Fruit fly (Drosophila melanogaster): Measurements from ENCODE around the gene Cpr72Ec.

Gene Cpr72Ec

DNA sequence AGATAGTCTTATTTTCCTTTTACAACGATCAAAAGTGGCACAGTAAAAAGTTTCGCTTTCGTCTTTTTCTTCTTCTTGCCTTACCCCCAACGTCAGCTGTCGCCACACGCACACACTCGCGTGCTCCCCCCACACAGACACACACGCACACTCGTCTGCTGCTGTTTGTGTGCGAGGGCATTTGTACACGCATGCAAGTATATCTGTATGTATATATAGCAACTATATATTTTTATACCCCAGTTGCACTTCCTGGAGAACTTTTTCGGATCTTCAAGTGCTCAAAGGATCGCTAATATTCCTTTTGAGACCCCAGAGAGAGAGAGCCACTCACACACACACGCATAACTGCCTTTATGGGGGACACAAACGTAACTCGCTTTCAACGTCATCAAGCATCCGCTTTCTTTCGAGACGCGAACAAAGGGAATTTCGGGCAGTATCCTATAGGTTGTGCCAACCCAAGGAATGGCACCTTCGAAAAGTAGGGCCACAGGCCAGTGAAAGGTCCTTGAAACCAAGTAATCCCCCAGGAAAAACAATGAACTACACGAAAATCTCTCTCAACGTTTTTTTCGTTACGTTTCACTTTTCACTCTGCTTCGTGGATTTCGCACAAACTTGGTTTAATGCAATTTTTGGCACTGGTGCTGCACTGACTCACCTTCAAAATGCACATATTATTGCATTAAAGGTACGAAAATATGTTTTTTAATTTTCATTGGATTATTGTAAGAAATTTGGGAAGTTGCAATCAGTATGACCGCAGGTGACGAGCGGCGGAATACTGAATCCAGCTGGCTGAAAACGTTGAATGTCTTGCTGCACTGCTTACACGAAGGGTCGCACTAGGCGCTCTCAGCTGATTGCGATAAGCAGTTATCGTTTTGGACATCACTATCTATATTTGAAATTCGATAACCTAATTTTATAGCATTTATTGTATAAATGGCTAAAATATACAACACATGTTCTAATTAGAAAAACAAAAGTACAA lies 10.9 kb upstream of the Cpr72Ec start, which contains the start of gene roq (continued):
- TF ChIP-seq unc-4 (GFP tag; IDR thresholded peaks at IDR 0.05; ENCODE audit: partially characterized antibody), result 0 out of 2 replicates have a peak, but pooled peaks have one; percentile 32
- TF ChIP-seq Doc3 (GFP tag; IDR thresholded peaks at IDR 0.05; ENCODE audit: partially characterized antibody), result no peak
- no peak for TF ChIP-seq Side (GFP tag; optimal IDR thresholded peaks at IDR 0.05)
- TF ChIP-seq CG15269 (tag; optimal IDR thresholded peaks at IDR 0.05), result no peak
- TF ChIP-seq CG8290 (GFP tag; optimal IDR thresholded peaks at IDR 0.05), result no peak
- TF ChIP-seq CG8290 (tag; optimal IDR thresholded peaks at IDR 0.05), result no peak
- TF ChIP-seq CG1603 (tag; optimal IDR thresholded peaks at IDR 0.05), result peak; percentile 85
- no peak for TF ChIP-seq dm (GFP tag; optimal IDR thresholded peaks at IDR 0.05)
- peak; percentile 74 for TF ChIP-seq sens (GFP tag)
- TF ChIP-seq CG4617 (GFP tag; optimal IDR thresholded peaks at IDR 0.05; ENCODE audit: borderline replicate concordance), result peak; percentile 81
- no peak for TF ChIP-seq Oaz (GFP tag; IDR thresholded peaks at IDR 0.05)
- peak; percentile 96 for TF ChIP-seq gfzf (GFP tag; optimal IDR thresholded peaks at IDR 0.05)
- TF ChIP-seq CG13287 (GFP tag; IDR thresholded peaks at IDR 0.05; ENCODE audit: partially characterized antibody), result peak; percentile 72; the same call in 1 of the 2 replicates
- peak; percentile 43 for TF ChIP-seq zen (tag; optimal IDR thresholded peaks at IDR 0.05)
- peak; percentile 68 for TF ChIP-seq Elba2 (GFP tag; optimal IDR thresholded peaks at IDR 0.05)
- peak; percentile 92 for TF ChIP-seq Blimp-1 (GFP tag; optimal IDR thresholded peaks at IDR 0.05)
- peak; percentile 34 for TF ChIP-seq CoRest (tag; optimal IDR thresholded peaks at IDR 0.05)
- peak; percentile 50; the same call in 1 of the 3 replicates for TF ChIP-seq knrl (GFP tag; IDR thresholded peaks at IDR 0.05; ENCODE audit: partially characterized antibody)
- TF ChIP-seq bsh (GFP tag; optimal IDR thresholded peaks at IDR 0.05), result peak in 1 of 2 experiments; percentile 27
- no peak for TF ChIP-seq CG7786 (GFP tag; optimal IDR thresholded peaks at IDR 0.05)
- no peak for TF ChIP-seq CG18599 (GFP tag; optimal IDR thresholded peaks at IDR 0.05)
- no peak for TF ChIP-seq wdn (GFP tag; IDR thresholded peaks at IDR 0.05)
- TF ChIP-seq CHES-1-like (GFP tag; optimal IDR thresholded peaks at IDR 0.05), result peak; percentile 16
- no peak for TF ChIP-seq Nf-YA (GFP tag; IDR thresholded peaks at IDR 0.05)
- peak; percentile 1 for TF ChIP-seq Xbp1 (GFP tag; optimal IDR thresholded peaks at IDR 0.05)
- TF ChIP-seq CG13123 (GFP tag; optimal IDR thresholded peaks at IDR 0.05), result no peak
- peak; percentile 28 for TF ChIP-seq CG10267 (tag; optimal IDR thresholded peaks at IDR 0.05)
- TF ChIP-seq CG9609 (GFP tag; optimal IDR thresholded peaks at IDR 0.05), result no peak
- no peak for TF ChIP-seq CG3995 (GFP tag; optimal IDR thresholded peaks at IDR 0.05)
- TF ChIP-seq Bteb2 (GFP tag; optimal IDR thresholded peaks at IDR 0.05), result no peak
- TF ChIP-seq CG34422 (GFP tag; IDR thresholded peaks at IDR 0.05), result peak; percentile 37; the same call in 1 of the 3 replicates
- peak; percentile 55 for TF ChIP-seq BEAF-32 (GFP tag; optimal IDR thresholded peaks at IDR 0.05)
- TF ChIP-seq Lhr (GFP tag; optimal IDR thresholded peaks at IDR 0.05), result peak; percentile 39
- no peak for TF ChIP-seq CG31224 (GFP tag; IDR thresholded peaks at IDR 0.05)
- TF ChIP-seq Hr39 (optimal IDR thresholded peaks at IDR 0.05), result no peak
- TF ChIP-seq CG1602 (GFP tag; optimal IDR thresholded peaks at IDR 0.05), result no peak
- no peak for TF ChIP-seq CG7928 (GFP tag; optimal IDR thresholded peaks at IDR 0.05)
- no peak for TF ChIP-seq CG11695 (GFP tag; IDR thresholded peaks at IDR 0.05)
- TF ChIP-seq Dbx (GFP tag; IDR thresholded peaks at IDR 0.05), result 0 out of 3 replicates have a peak, but pooled peaks have one; percentile 46
- no peak for TF ChIP-seq CG15696 (tag; optimal IDR thresholded peaks at IDR 0.05)
- TF ChIP-seq CG9437 (GFP tag; optimal IDR thresholded peaks at IDR 0.05), result peak; percentile 95
- TF ChIP-seq dmrt99B (tag; optimal IDR thresholded peaks at IDR 0.05), result no peak
- no peak; the same call in 1 of the 2 replicates for TF ChIP-seq CG4360 (GFP tag; IDR thresholded peaks at IDR 0.05)
- TF ChIP-seq CG10565 (GFP tag; optimal IDR thresholded peaks at IDR 0.05), result no peak
- TF ChIP-seq CG6254 (GFP tag; optimal IDR thresholded peaks at IDR 0.05), result no peak
- no peak for TF ChIP-seq Rx (GFP tag; IDR thresholded peaks at IDR 0.05)
- peak; percentile 14; the same call in 1 of the 2 replicates for TF ChIP-seq GATAe (GFP tag; conservative IDR thresholded peaks at IDR 0.05)
- peak; percentile 71 for TF ChIP-seq Med (GFP tag)
